Fruit fly (Drosophila melanogaster): ENCODE measurements around the gene ssp6.

ssp6 gene

DNA sequence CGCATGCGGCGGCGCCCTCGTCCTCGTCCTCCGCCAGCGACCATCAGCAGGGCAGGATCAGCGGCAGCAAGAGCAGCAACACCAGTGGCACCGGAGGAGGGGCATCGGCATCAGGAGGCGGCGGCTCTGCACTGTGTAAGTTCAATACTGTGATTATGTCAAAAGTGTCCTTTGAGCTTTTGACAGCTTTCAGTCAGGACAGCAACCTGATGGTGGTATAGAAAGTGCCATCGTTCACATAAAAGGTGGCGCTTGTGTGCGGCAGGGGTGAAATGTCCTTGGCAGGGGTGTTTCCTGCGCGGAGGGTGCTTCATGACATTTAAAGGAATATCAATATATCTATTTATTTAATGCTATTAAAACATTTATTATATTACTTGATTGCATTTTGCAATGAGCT, 27.1 kb downstream of the ssp6 start (continued):
- no peak for TF ChIP-seq CG12155 (GFP tag; optimal IDR thresholded peaks at IDR 0.05)
- 0 out of 2 replicates have a peak, but pooled peaks have one; percentile 26 for TF ChIP-seq CG6272 (GFP tag; IDR thresholded peaks at IDR 0.05)
- 0 out of 2 replicates have a peak, but pooled peaks have one; percentile 22 for TF ChIP-seq crol (GFP tag; IDR thresholded peaks at IDR 0.05)
- TF ChIP-seq bowl (GFP tag; IDR thresholded peaks at IDR 0.05): no peak
- no peak for TF ChIP-seq CG17802 (tag; optimal IDR thresholded peaks at IDR 0.05)
- no peak for TF ChIP-seq Sry-β (GFP tag; optimal IDR thresholded peaks at IDR 0.05)
- TF ChIP-seq sug (tag; optimal IDR thresholded peaks at IDR 0.05): no peak

DNA sequence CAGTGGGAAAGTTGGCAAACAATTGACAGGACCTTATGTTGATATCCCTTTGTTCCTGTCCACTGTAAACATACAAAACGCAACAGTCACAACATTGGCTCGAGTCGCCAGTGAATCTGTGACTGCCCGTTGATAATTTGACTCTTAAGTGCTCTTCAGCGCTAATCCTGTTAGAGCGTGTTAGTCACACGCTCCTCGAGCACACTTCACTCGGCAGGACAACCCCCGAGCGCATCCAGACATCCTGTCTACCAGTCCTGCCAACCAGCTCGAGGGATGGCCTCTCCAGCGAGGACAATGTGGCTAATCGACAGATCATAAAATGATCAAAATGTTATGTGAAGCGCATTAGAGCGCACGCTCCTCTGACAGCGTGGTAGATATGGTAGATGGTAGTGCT, 28.0 kb downstream of the ssp6 start:
- TF ChIP-seq gsb-n (tag; optimal IDR thresholded peaks at IDR 0.05) (peak; percentile 94), pros (GFP tag; optimal IDR thresholded peaks at IDR 0.05) (peak; percentile 83), oc (tag; optimal IDR thresholded peaks at IDR 0.05) (peak; percentile 81), D (optimal IDR thresholded peaks at IDR 0.05) (peak; percentile 49), D (GFP tag; optimal IDR thresholded peaks at IDR 0.05) (no peak), Oli (tag; optimal IDR thresholded peaks at IDR 0.05) (no peak), CkIIα-i1 (GFP tag; IDR thresholded peaks at IDR 0.05) (no peak), CG7556 (GFP tag; optimal IDR thresholded peaks at IDR 0.05) (no peak), nerfin-1 (tag; optimal IDR thresholded peaks at IDR 0.05) (peak; percentile 27), kni (GFP tag; optimal IDR thresholded peaks at IDR 0.05) (peak; percentile 25), Trl (optimal IDR thresholded peaks at IDR 0.05) (no peak), Trl (GFP tag; optimal IDR thresholded peaks at IDR 0.05) (no peak), grn (GFP tag; optimal IDR thresholded peaks at IDR 0.05) (peak; percentile 23), CTCF (GFP tag; optimal IDR thresholded peaks at IDR 0.05) (peak; percentile 12), prd (optimal IDR thresholded peaks at IDR 0.05) (no peak), prd (GFP tag; IDR thresholded peaks at IDR 0.05) (peak; percentile 42; the same call in 1 of the 3 replicates), Hey (tag; optimal IDR thresholded peaks at IDR 0.05) (peak; percentile 95), tll (GFP tag; optimal IDR thresholded peaks at IDR 0.05) (peak in 1 of 2 experiments; percentile 73), tgo (GFP tag; IDR thresholded peaks at IDR 0.05) (no peak), CG2889 (GFP tag; IDR thresholded peaks at IDR 0.05) (0 out of 3 replicates have a peak, but pooled peaks have one; percentile 18)

DNA sequence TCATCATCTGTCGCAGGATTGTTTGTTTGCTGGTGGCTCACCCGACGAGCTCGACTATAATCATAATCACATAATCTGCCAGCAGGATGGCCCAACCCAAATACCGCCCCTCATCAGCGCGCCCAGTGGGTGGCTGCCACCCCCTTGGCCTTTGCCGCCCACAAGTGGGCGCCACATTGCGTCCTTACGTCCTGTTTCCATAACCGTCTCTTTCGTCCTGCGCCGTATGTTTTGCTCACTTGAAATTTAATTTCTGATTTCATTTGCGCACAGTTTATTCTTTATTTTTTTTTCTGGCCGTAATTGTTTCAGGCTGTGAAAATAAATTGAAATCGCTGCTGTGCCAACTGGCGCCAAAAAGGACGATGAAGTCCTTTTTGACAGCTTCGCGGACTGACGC, 28.9 kb downstream of the ssp6 start:
- peak; percentile 92 for TF ChIP-seq Ets65A (GFP tag)
- TF ChIP-seq CG30431 (GFP tag; optimal IDR thresholded peaks at IDR 0.05): no peak

DNA sequence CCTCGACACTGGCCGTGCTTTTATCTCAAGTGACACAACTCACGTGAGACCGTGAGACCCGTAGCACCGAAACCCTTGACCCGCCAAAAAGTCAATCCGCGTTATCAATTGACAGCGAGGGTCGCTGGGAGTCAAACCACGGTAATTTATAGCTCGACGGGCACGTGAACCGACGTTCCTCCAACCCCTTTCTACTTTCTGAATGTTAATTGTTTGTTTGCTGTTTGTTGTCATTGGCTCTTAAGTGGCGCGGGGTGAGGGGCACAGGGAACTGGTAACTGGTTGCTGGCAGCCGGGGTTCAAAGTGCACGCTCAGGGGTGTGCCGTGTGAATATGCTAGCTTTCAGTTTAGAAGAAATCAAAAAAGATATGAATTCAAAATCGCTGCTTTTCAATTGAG, 30.2 kb downstream of the ssp6 start:
- TF ChIP-seq Opbp (GFP tag; IDR thresholded peaks at IDR 0.05; ENCODE audit: partially characterized antibody) (no peak), cwo (GFP tag; optimal IDR thresholded peaks at IDR 0.05) (peak; percentile 33), kah (GFP tag; optimal IDR thresholded peaks at IDR 0.05) (no peak), Vsx1 (GFP tag; optimal IDR thresholded peaks at IDR 0.05) (peak; percentile 20), dpn (GFP tag; optimal IDR thresholded peaks at IDR 0.05) (no peak), ewg (GFP tag; optimal IDR thresholded peaks at IDR 0.05) (no peak), crol (GFP tag; IDR thresholded peaks at IDR 0.05) (peak; percentile 63), Hr78 (GFP tag; optimal IDR thresholded peaks at IDR 0.05) (peak in 1 of 2 experiments; percentile 72), Hey (tag; optimal IDR thresholded peaks at IDR 0.05) (peak; percentile 79), Nf-YC (tag; optimal IDR thresholded peaks at IDR 0.05) (peak; percentile 23), otp (GFP tag; IDR thresholded peaks at IDR 0.05) (peak; percentile 34; the same call in 1 of the 3 replicates), Myb (GFP tag; optimal IDR thresholded peaks at IDR 0.05) (no peak), kni (GFP tag; optimal IDR thresholded peaks at IDR 0.05) (peak; percentile 3), eve (GFP tag; optimal IDR thresholded peaks at IDR 0.05) (no peak), gsb-n (tag; optimal IDR thresholded peaks at IDR 0.05) (peak; percentile 28), BEAF-32 (GFP tag; optimal IDR thresholded peaks at IDR 0.05) (no peak), nerfin-1 (tag; optimal IDR thresholded peaks at IDR 0.05) (peak; percentile 13), Nf-YB (GFP tag; optimal IDR thresholded peaks at IDR 0.05) (peak; percentile 56), oc (tag; optimal IDR thresholded peaks at IDR 0.05) (peak; percentile 70), BtbVII (GFP tag; optimal IDR thresholded peaks at IDR 0.05) (no peak), pros (GFP tag; optimal IDR thresholded peaks at IDR 0.05) (peak; percentile 49), pzg (GFP tag; optimal IDR thresholded peaks at IDR 0.05) (no peak), tll (GFP tag; optimal IDR thresholded peaks at IDR 0.05) (peak in 1 of 2 experiments; percentile 56), CG2199 (GFP tag; IDR thresholded peaks at IDR 0.05) (no peak)

Data from whole organism, embryonic.